Worm (Caenorhabditis elegans): ENCODE results near the gene gpr-1.
A peak's percentile ranks its signal among the peaks of the same experiment; 100 is the strongest.

Gene gpr-1

ce11 chrIII:8658367-8658761 is 29.6 kb downstream of the gpr-1 start (continued):
- TF ChIP-seq F57A8.1 (GFP tag; optimal IDR thresholded peaks at IDR 0.05) (no peak), aptf-3 (GFP tag; IDR thresholded peaks at IDR 0.05) (no peak), B0019.2 (GFP tag; conservative IDR thresholded peaks at IDR 0.05) (no peak), unc-130 (GFP tag; optimal IDR thresholded peaks at IDR 0.05) (no peak), Y79H2A.3 (GFP tag; conservative IDR thresholded peaks at IDR 0.05) (no peak), nhr-80 (tag; optimal IDR thresholded peaks at IDR 0.05) (peak; percentile 81), C06A6.2 (GFP tag; conservative IDR thresholded peaks at IDR 0.05) (peak; percentile 64; the same call in 1 of the 2 replicates), nhr-120 (GFP tag; IDR thresholded peaks at IDR 0.05) (no peak), lin-40 (tag; optimal IDR thresholded peaks at IDR 0.05) (peak; percentile 91), hlh-26 (GFP tag; conservative IDR thresholded peaks at IDR 0.05) (no peak), pbrm-1 (GFP tag; IDR thresholded peaks at IDR 0.05) (peak; percentile 47; the same call in 1 of the 2 replicates), Y56A3A.18 (GFP tag; IDR thresholded peaks at IDR 0.05) (no peak), efl-1 (GFP tag; optimal IDR thresholded peaks at IDR 0.05) (no peak), ceh-100 (GFP tag; IDR thresholded peaks at IDR 0.05) (no peak), pha-4 (tag; optimal IDR thresholded peaks at IDR 0.05) (no peak), gei-17 (GFP tag; optimal IDR thresholded peaks at IDR 0.05) (peak; percentile 60), rec-8 (tag; optimal IDR thresholded peaks at IDR 0.05) (no peak), F55B11.4 (tag; optimal IDR thresholded peaks at IDR 0.05; ENCODE audit: borderline replicate concordance, insufficient read depth) (no peak), F10E7.11 (tag; optimal IDR thresholded peaks at IDR 0.05) (no peak), cebp-1 (GFP tag; IDR thresholded peaks at IDR 0.05) (no peak), cebp-1 (tag; optimal IDR thresholded peaks at IDR 0.05) (peak; percentile 81), nfya-1 (tag; optimal IDR thresholded peaks at IDR 0.05; ENCODE audit: borderline replicate concordance, insufficient read depth) (no peak), T07F8.4 (tag; optimal IDR thresholded peaks at IDR 0.05) (no peak), ceh-79 (tag; optimal IDR thresholded peaks at IDR 0.05) (no peak), F23B12.7 (tag; optimal IDR thresholded peaks at IDR 0.05; ENCODE audit: insufficient read depth) (no peak), egrh-3 (GFP tag; IDR thresholded peaks at IDR 0.05) (0 out of 2 replicates have a peak, but pooled peaks have one; percentile 8), tbp1 (GFP tag; optimal IDR thresholded peaks at IDR 0.05) (peak; percentile 68), ets-4 (GFP tag; optimal IDR thresholded peaks at IDR 0.05) (no peak), C17E4.6 (GFP tag; IDR thresholded peaks at IDR 0.05) (no peak), ZK185.1 (tag; optimal IDR thresholded peaks at IDR 0.05; ENCODE audit: poor library complexity, severe bottlenecking) (peak; percentile 39), fkh-3 (tag; optimal IDR thresholded peaks at IDR 0.05) (no peak), bed-2 (GFP tag; IDR thresholded peaks at IDR 0.05) (no peak), ztf-28 (GFP tag; IDR thresholded peaks at IDR 0.05) (no peak), lag-1 (GFP tag; IDR thresholded peaks at IDR 0.05) (no peak), let-607 (tag; optimal IDR thresholded peaks at IDR 0.05) (peak in 1 of 2 experiments; percentile 85), attf-5 (GFP tag; optimal IDR thresholded peaks at IDR 0.05) (peak; percentile 72), Y53F4B.3 (GFP tag; IDR thresholded peaks at IDR 0.05) (no peak), hlh-12 (tag; optimal IDR thresholded peaks at IDR 0.05) (no peak), cebp-2 (GFP tag; IDR thresholded peaks at IDR 0.05) (no peak), mel-28 (tag; optimal IDR thresholded peaks at IDR 0.05; ENCODE audit: borderline replicate concordance) (no peak), zfh-2 (GFP tag; conservative IDR thresholded peaks at IDR 0.05) (no peak), nhr-90 (tag; optimal IDR thresholded peaks at IDR 0.05) (peak; percentile 38), attf-6 (GFP tag; IDR thresholded peaks at IDR 0.05) (no peak), mxl-1 (tag; optimal IDR thresholded peaks at IDR 0.05) (no peak), ztf-3 (GFP tag; optimal IDR thresholded peaks at IDR 0.05) (peak; percentile 5), madf-10 (tag; optimal IDR thresholded peaks at IDR 0.05) (peak; percentile 45), B0261.1 (tag; optimal IDR thresholded peaks at IDR 0.05) (peak; percentile 9), F49E8.2 (tag; optimal IDR thresholded peaks at IDR 0.05; ENCODE audit: insufficient read depth) (no peak)

Data from whole organism, young adult.